Fruit fly (Drosophila melanogaster) whole organism, embryonic: ENCODE results near the gene CG14947.

Source experiments
- Adf1 ChIP-seq: fragments of 200-800 bp; sonication (Bioruptor generic); IDR thresholded peaks from 2 replicates; pipeline ENCODE4 v1.3.6; 2022; ENCODE audit warnings: missing biosample characterization, missing genetic modification characterization
- Bgb ChIP-seq: fragments of 200-800 bp; sonication (Bioruptor generic); IDR thresholded peaks from 2 replicates; pipeline ENCODE4 v1.3.6; 2022; ENCODE audit warnings: missing biosample characterization, missing genetic modification characterization; ENCODE audit not compliant: partially characterized antibody
- BtbVII ChIP-seq: fragments of 200-800 bp; sonication (Bioruptor generic); optimal IDR thresholded peaks from 3 replicates; lab custom pipeline; 2017; ENCODE audit warnings: missing biosample characterization, mild to moderate bottlenecking, missing genetic modification characterization
- CG10366 ChIP-seq: fragments of 200-800 bp; sonication (Bioruptor generic); IDR thresholded peaks from 2 replicates; pipeline ENCODE4 v1.3.6; 2022; ENCODE audit warnings: missing biosample characterization, missing genetic modification characterization
- CG11247 ChIP-seq: fragments of 200-800 bp; sonication (Bioruptor generic); IDR thresholded peaks from 2 replicates; pipeline ENCODE4 v1.3.6; 2022; ENCODE audit warnings: missing biosample characterization, missing genetic modification characterization
- CG11696 ChIP-seq: fragments of 200-800 bp; sonication (Bioruptor generic); IDR thresholded peaks from 2 replicates; pipeline ENCODE4 v1.3.6; 2022; ENCODE audit warnings: missing biosample characterization, missing genetic modification characterization
- CG12104 ChIP-seq: fragments of 200-800 bp; sonication (Bioruptor generic); optimal IDR thresholded peaks from 3 replicates; lab custom pipeline; 2016; ENCODE audit warnings: missing biosample characterization, missing genetic modification characterization
- CG13624 ChIP-seq: fragments of 200-800 bp; sonication (Bioruptor generic); optimal IDR thresholded peaks from 2 replicates; lab custom pipeline; 2016; ENCODE audit warnings: missing biosample characterization, missing genetic modification characterization
- CG14860 ChIP-seq: fragments of 200-800 bp; sonication (Bioruptor generic); IDR thresholded peaks from 3 replicates; pipeline ENCODE4 v1.3.6; 2022; ENCODE audit warnings: missing biosample characterization, missing genetic modification characterization; ENCODE audit not compliant: partially characterized antibody
- CG15696 ChIP-seq: fragments of 200-800 bp; sonication (Bioruptor generic); optimal IDR thresholded peaks from 2 replicates; lab custom pipeline; 2019; ENCODE audit warnings: missing biosample characterization, mild to moderate bottlenecking, missing genetic modification characterization, moderate library complexity
- CG1647 ChIP-seq: fragments of 200-800 bp; sonication (Bioruptor generic); optimal IDR thresholded peaks from 3 replicates; lab custom pipeline; 2016; ENCODE audit warnings: missing biosample characterization, missing genetic modification characterization
- CG17361 ChIP-seq: fragments of 200-800 bp; sonication (Bioruptor generic); IDR thresholded peaks from 3 replicates; pipeline ENCODE4 v1.3.6; 2022; ENCODE audit warnings: missing biosample characterization, missing genetic modification characterization
- CG18764 ChIP-seq: fragments of 200-800 bp; sonication (Bioruptor generic); optimal IDR thresholded peaks from 3 replicates; lab custom pipeline; 2016; ENCODE audit warnings: missing biosample characterization, missing genetic modification characterization
- CG32772 ChIP-seq: fragments of 200-800 bp; sonication (Bioruptor generic); IDR thresholded peaks from 2 replicates; pipeline ENCODE4 v1.3.6; 2022; ENCODE audit warnings: missing biosample characterization, missing genetic modification characterization
- CG34376 ChIP-seq: fragments of 200-800 bp; sonication (Bioruptor generic); optimal IDR thresholded peaks from 2 replicates; lab custom pipeline; 2018; ENCODE audit warnings: missing biosample characterization, mild to moderate bottlenecking, missing genetic modification characterization
- CG3995 ChIP-seq: fragments of 200-800 bp; sonication (Bioruptor generic); optimal IDR thresholded peaks from 3 replicates; lab custom pipeline; 2016; ENCODE audit warnings: missing biosample characterization, missing genetic modification characterization
- CG4730 ChIP-seq: fragments of 200-800 bp; sonication (Bioruptor generic); IDR thresholded peaks from 2 replicates; pipeline ENCODE4 v1.3.6; 2022; ENCODE audit warnings: missing biosample characterization, missing genetic modification characterization
- CG7745 ChIP-seq: fragments of 200-800 bp; sonication (Bioruptor generic); optimal IDR thresholded peaks from 2 replicates; lab custom pipeline; 2018; ENCODE audit warnings: missing biosample characterization, mild to moderate bottlenecking, missing genetic modification characterization, moderate library complexity
- CG8290 ChIP-seq, 3 experiments: fragments of 200-800 bp; sonication (Bioruptor generic); optimal IDR thresholded peaks; 2 replicates each; lab custom pipeline; 2016 to 2019; ENCODE audit warnings: missing biosample characterization in 3 of 3, missing genetic modification characterization in 3 of 3, mild to moderate bottlenecking in 2 of 3, moderate library complexity in 1 of 3
- CG9817 ChIP-seq: fragments of 200-800 bp; sonication (Bioruptor generic); optimal IDR thresholded peaks from 2 replicates; lab custom pipeline; 2018; ENCODE audit warnings: missing biosample characterization, mild to moderate bottlenecking, missing genetic modification characterization, moderate library complexity
- Dek ChIP-seq: fragments of 200-800 bp; sonication (Bioruptor generic); optimal IDR thresholded peaks from 3 replicates; lab custom pipeline; 2019; ENCODE audit warnings: missing biosample characterization, mild to moderate bottlenecking, missing genetic modification characterization, moderate library complexity
- Dip2 ChIP-seq: fragments of 200-800 bp; sonication (Bioruptor generic); IDR thresholded peaks from 2 replicates; pipeline ENCODE4 v1.3.6; 2022; ENCODE audit warnings: missing biosample characterization, missing genetic modification characterization
- Jarid2 ChIP-seq: fragments of 200-800 bp; sonication (Bioruptor generic); optimal IDR thresholded peaks from 3 replicates; lab custom pipeline; 2017; ENCODE audit warnings: mild to moderate bottlenecking, missing biosample characterization, missing genetic modification reagents, missing genetic modification characterization
- Lim3 ChIP-seq: fragments of 200-800 bp; sonication (Bioruptor generic); IDR thresholded peaks from 2 replicates; pipeline ENCODE4 v1.3.6; 2022; ENCODE audit warnings: missing biosample characterization, missing genetic modification characterization
- MESR4 ChIP-seq: fragments of 200-800 bp; sonication (Bioruptor generic); optimal IDR thresholded peaks from 2 replicates; lab custom pipeline; 2018; ENCODE audit warnings: missing biosample characterization, mild to moderate bottlenecking, missing genetic modification characterization, moderate library complexity
- NC2α ChIP-seq: fragments of 200-800 bp; sonication (Bioruptor generic); optimal IDR thresholded peaks from 2 replicates; lab custom pipeline; 2016; ENCODE audit warnings: missing biosample characterization, missing genetic modification characterization
- Optix ChIP-seq: fragments of 200-800 bp; sonication (Bioruptor generic); IDR thresholded peaks from 3 replicates; pipeline ENCODE4 v1.3.6; 2022; ENCODE audit warnings: missing biosample characterization, missing genetic modification characterization
- Pdp1 ChIP-seq, 2 experiments: fragments of 200-800 bp; sonication (Bioruptor generic); optimal IDR thresholded peaks; 3 replicates each; lab custom pipeline; 2016; ENCODE audit warnings: missing biosample characterization in 2 of 2, missing genetic modification characterization in 2 of 2, mild to moderate bottlenecking in 1 of 2, moderate library complexity in 1 of 2
- Sox102F ChIP-seq: fragments of 200-800 bp; sonication (Bioruptor generic); optimal IDR thresholded peaks from 2 replicates; lab custom pipeline; 2018; ENCODE audit warnings: missing biosample characterization, mild to moderate bottlenecking, missing genetic modification characterization, moderate library complexity
- Spps ChIP-seq: fragments of 200-800 bp; sonication (Bioruptor generic); optimal IDR thresholded peaks from 2 replicates; lab custom pipeline; 2018; ENCODE audit warnings: missing biosample characterization, mild to moderate bottlenecking, missing genetic modification characterization
- Sry-δ ChIP-seq: fragments of 200-800 bp; sonication (Bioruptor generic); optimal IDR thresholded peaks from 2 replicates; lab custom pipeline; 2016; ENCODE audit warnings: missing biosample characterization, missing genetic modification characterization
- Stat92E ChIP-seq, 3 experiments: fragments of >200 bp in 2 of 3; fragments of 200-800 bp in 1 of 3; sonication (Bioruptor generic) in 1 of 3; optimal IDR thresholded peaks; 2 replicates each; lab custom pipeline; 2017 to 2019; ENCODE audit warnings: missing biosample characterization in 3 of 3, missing genetic modification characterization in 3 of 3, mild to moderate bottlenecking in 1 of 3, moderate library complexity in 1 of 3
- abd-A ChIP-seq: fragments of 200-800 bp; sonication (Bioruptor generic); optimal IDR thresholded peaks from 3 replicates; lab custom pipeline; 2019; ENCODE audit warnings: missing biosample characterization, mild to moderate bottlenecking, missing genetic modification characterization, moderate library complexity
- ac ChIP-seq: fragments of 200-800 bp; sonication (Bioruptor generic); optimal IDR thresholded peaks from 3 replicates; lab custom pipeline; 2017; ENCODE audit warnings: missing biosample characterization, mild to moderate bottlenecking, missing genetic modification characterization
- al ChIP-seq: fragments of 200-800 bp; sonication (Bioruptor generic); IDR thresholded peaks from 2 replicates; pipeline ENCODE4 v1.3.6; 2022; ENCODE audit warnings: missing biosample characterization, missing genetic modification characterization
- chn ChIP-seq: fragments of 200-800 bp; sonication (Bioruptor generic); optimal IDR thresholded peaks from 2 replicates; lab custom pipeline; 2016; ENCODE audit warnings: missing biosample characterization, missing genetic modification characterization
- corto ChIP-seq: fragments of 200-800 bp; sonication (Bioruptor generic); optimal IDR thresholded peaks from 2 replicates; lab custom pipeline; 2016; ENCODE audit warnings: missing biosample characterization, mild to moderate bottlenecking, missing genetic modification characterization, moderate library complexity
- da ChIP-seq: fragments of 200-800 bp; sonication (Bioruptor generic); optimal IDR thresholded peaks from 2 replicates; lab custom pipeline; 2016; ENCODE audit warnings: missing biosample characterization, missing genetic modification characterization
- dm ChIP-seq: fragments of 200-800 bp; sonication (Bioruptor generic); optimal IDR thresholded peaks from 3 replicates; lab custom pipeline; 2016; ENCODE audit warnings: missing biosample characterization, missing genetic modification characterization
- dpn ChIP-seq, 2 experiments: fragments of 200-800 bp; sonication (Bioruptor generic); optimal IDR thresholded peaks; 3 replicates each; lab custom pipeline; 2016; ENCODE audit warnings: missing biosample characterization in 2 of 2, missing genetic modification characterization in 2 of 2
- en ChIP-seq: fragments of 200-800 bp; sonication (Bioruptor generic); optimal IDR thresholded peaks from 2 replicates; lab custom pipeline; 2016; ENCODE audit warnings: missing biosample characterization, missing genetic modification characterization
- h ChIP-seq: fragments of >200 bp; optimal IDR thresholded peaks from 2 replicates; lab custom pipeline; 2017
- hth ChIP-seq: fragments of >200 bp; optimal IDR thresholded peaks from 2 replicates; lab custom pipeline; 2017; ENCODE audit warnings: inconsistent platforms
- ind ChIP-seq: fragments of 200-800 bp; sonication (Bioruptor generic); optimal IDR thresholded peaks from 3 replicates; lab custom pipeline; 2016; ENCODE audit warnings: missing biosample characterization, missing genetic modification characterization
- nmo ChIP-seq: fragments of 200-800 bp; sonication (Bioruptor generic); optimal IDR thresholded peaks from 2 replicates; lab custom pipeline; 2018; ENCODE audit warnings: missing biosample characterization, mild to moderate bottlenecking, missing genetic modification characterization, moderate library complexity
- pita ChIP-seq: fragments of 200-800 bp; sonication (Bioruptor generic); optimal IDR thresholded peaks from 2 replicates; lab custom pipeline; 2017; ENCODE audit warnings: missing biosample characterization, mild to moderate bottlenecking, missing genetic modification characterization
- sens-2 ChIP-seq: fragments of 200-800 bp; sonication (Bioruptor generic); IDR thresholded peaks from 2 replicates; pipeline ENCODE4 v1.3.6; 2022; ENCODE audit warnings: missing biosample characterization, missing genetic modification characterization
- sr ChIP-seq: fragments of 200-800 bp; sonication (Bioruptor generic); IDR thresholded peaks from 3 replicates; pipeline ENCODE4 v1.3.6; 2022; ENCODE audit warnings: missing biosample characterization, missing genetic modification characterization

CG14947 gene

dm6 chr2L:12103231-12104210 is 27.6 kb downstream of the CG14947 start, which contains the start of the genes Patsas and ThrRS (continued):
- peak; percentile 78 for TF ChIP-seq CG8290 (GFP tag; optimal IDR thresholded peaks at IDR 0.05; lab: Kevin White, UChicago)
- no peak for TF ChIP-seq CG8290 (tag; optimal IDR thresholded peaks at IDR 0.05; lab: Kevin White, UChicago)
- peak; percentile 61 for TF ChIP-seq dm
- peak; percentile 70 to 80 for TF ChIP-seq Pdp1 (GFP tag; optimal IDR thresholded peaks at IDR 0.05; lab: Kevin White, UChicago)
- TF ChIP-seq CG4730 (GFP tag; lab: Robert Waterston, UW): peak; percentile 81
- peak; percentile 31 for TF ChIP-seq CG34376 (GFP tag; lab: Kevin White, UChicago)
- TF ChIP-seq pita (GFP tag; lab: Kevin White, UChicago): no peak
- no peak for TF ChIP-seq Bgb (GFP tag; lab: Robert Waterston, UW)
- TF ChIP-seq Sry-δ: peak; percentile 41
- TF ChIP-seq ind (GFP tag; lab: Kevin White, UChicago): peak; percentile 82
- peak; percentile 83 for TF ChIP-seq CG32772 (GFP tag; lab: Robert Waterston, UW)
- TF ChIP-seq da (GFP tag; lab: Kevin White, UChicago): no peak
- no peak for TF ChIP-seq CG14860 (GFP tag; lab: Robert Waterston, UW)
- peak; percentile 75 for TF ChIP-seq Spps (tag; lab: Kevin White, UChicago)
- TF ChIP-seq CG17361 (GFP tag; lab: Robert Waterston, UW): peak; percentile 95
- TF ChIP-seq Jarid2 (GFP tag; lab: Kevin White, UChicago): peak; percentile 43
- peak; percentile 53; the same call in 1 of the 3 replicates for TF ChIP-seq Optix (GFP tag; lab: Robert Waterston, UW)
- TF ChIP-seq sr (GFP tag; lab: Robert Waterston, UW): no peak
- peak; percentile 93 for TF ChIP-seq CG9817 (tag; lab: Kevin White, UChicago)
- no peak for TF ChIP-seq NC2α (GFP tag; lab: Kevin White, UChicago)
- TF ChIP-seq hth: no peak
- TF ChIP-seq al (GFP tag; lab: Robert Waterston, UW): peak; percentile 87
- TF ChIP-seq CG11247 (GFP tag; lab: Robert Waterston, UW): peak; percentile 70
- TF ChIP-seq ac (GFP tag; lab: Kevin White, UChicago): no peak
- no peak for TF ChIP-seq h (lab: Kevin White, UChicago)
- TF ChIP-seq abd-A: no peak
- TF ChIP-seq Dip2 (GFP tag; lab: Robert Waterston, UW): peak; percentile 32; the same call in 1 of the 2 replicates
- no peak for TF ChIP-seq Stat92E (GFP tag; optimal IDR thresholded peaks at IDR 0.05; lab: Kevin White, UChicago)
- TF ChIP-seq Lim3 (GFP tag; lab: Robert Waterston, UW): peak; percentile 44; the same call in 1 of the 2 replicates
- peak; percentile 23; the same call in 1 of the 2 replicates for TF ChIP-seq sens-2 (GFP tag; lab: Robert Waterston, UW)
- TF ChIP-seq CG13624 (GFP tag; lab: Kevin White, UChicago): peak; percentile 78
- no peak for TF ChIP-seq corto (GFP tag; lab: Kevin White, UChicago)
- peak; percentile 99 for TF ChIP-seq CG7745 (tag; lab: Kevin White, UChicago)
- TF ChIP-seq chn (GFP tag; lab: Kevin White, UChicago): peak; percentile 72
- TF ChIP-seq CG1647 (GFP tag; lab: Kevin White, UChicago): peak; percentile 46
- TF ChIP-seq CG10366: peak; percentile 78
- TF ChIP-seq Dek (tag; lab: Kevin White, UChicago): peak; percentile 92
- TF ChIP-seq CG18764: peak; percentile 79
- peak; percentile 94 for TF ChIP-seq nmo
- peak; percentile 48 for TF ChIP-seq en
- TF ChIP-seq CG15696 (tag; lab: Kevin White, UChicago): peak; percentile 85
- peak; percentile 87 for TF ChIP-seq Sox102F (GFP tag; lab: Kevin White, UChicago)
- TF ChIP-seq CG12104 (GFP tag; lab: Kevin White, UChicago): peak; percentile 80
- TF ChIP-seq Adf1 (GFP tag; lab: Robert Waterston, UW): peak; percentile 52
- TF ChIP-seq BtbVII (GFP tag; lab: Kevin White, UChicago): peak; percentile 57
- peak; percentile 27 for TF ChIP-seq CG3995 (GFP tag; lab: Kevin White, UChicago)
- TF ChIP-seq dpn (GFP tag; optimal IDR thresholded peaks at IDR 0.05; lab: Kevin White, UChicago): peak; percentile 71 to 90
- peak; percentile 87 for TF ChIP-seq MESR4 (GFP tag; lab: Kevin White, UChicago)
- TF ChIP-seq CG11696 (GFP tag; lab: Robert Waterston, UW): peak; percentile 58
